Worm (Caenorhabditis elegans): ENCODE results near the gene dnc-3.

The dnc-3 gene

DNA sequence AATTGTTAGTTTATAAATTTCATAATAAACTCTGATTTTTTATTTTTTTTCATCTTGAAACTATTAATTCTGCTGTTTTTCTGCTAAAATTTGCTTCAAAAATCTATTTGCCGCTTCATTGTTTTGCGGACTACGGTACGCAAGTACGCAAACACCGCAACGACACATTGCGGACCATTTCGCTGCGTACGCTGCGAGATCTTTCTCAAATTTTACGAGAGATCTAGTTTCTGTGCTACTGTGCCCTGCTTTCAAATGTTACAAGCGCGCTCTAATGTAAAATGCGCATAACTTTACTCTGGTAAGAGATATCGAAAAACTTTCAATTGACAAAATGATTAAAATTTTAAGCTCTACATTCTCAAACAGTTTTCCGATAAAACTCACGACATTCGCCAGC lies 30.0 kb upstream of the dnc-3 start:
- peak; percentile 52 for TF ChIP-seq lin-39 (tag; optimal IDR thresholded peaks at IDR 0.05)
- TF ChIP-seq lin-15B (tag; optimal IDR thresholded peaks at IDR 0.05): peak; percentile 83
- peak; percentile 2 for TF ChIP-seq snpc-4 (tag; optimal IDR thresholded peaks at IDR 0.05)
- TF ChIP-seq nhr-11 (tag; optimal IDR thresholded peaks at IDR 0.05): peak; percentile 42
- peak; percentile 70 for TF ChIP-seq nhr-23 (tag; optimal IDR thresholded peaks at IDR 0.05)
- TF ChIP-seq pha-4 (tag; optimal IDR thresholded peaks at IDR 0.05): peak; percentile 49
- peak; percentile 75 for TF ChIP-seq nfya-1 (tag; optimal IDR thresholded peaks at IDR 0.05; ENCODE audit: insufficient read depth)
- peak; percentile 14 for TF ChIP-seq R02D3.7 (tag; optimal IDR thresholded peaks at IDR 0.05)
- TF ChIP-seq nhr-43 (tag; optimal IDR thresholded peaks at IDR 0.05; ENCODE audit: poor library complexity, severe bottlenecking): peak; percentile 33

DNA sequence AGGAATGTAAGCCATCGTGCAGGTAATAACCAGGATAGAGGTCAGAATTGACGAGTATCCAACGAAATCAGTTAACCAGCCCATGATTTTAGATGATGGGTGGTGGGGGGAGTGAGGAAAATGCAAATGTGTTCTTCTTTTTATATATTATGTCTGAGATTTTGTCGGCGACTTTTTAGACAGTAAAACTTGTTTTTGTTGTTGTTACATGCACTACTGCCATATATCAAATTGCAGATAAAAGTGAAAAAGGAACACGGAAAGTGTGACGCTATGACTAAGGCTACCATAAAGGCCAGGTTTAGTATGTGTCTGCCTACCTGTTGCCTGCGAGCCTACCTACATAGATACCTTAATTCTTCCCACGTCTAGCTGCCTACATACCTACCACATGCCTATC lies 29.4 kb upstream of the dnc-3 start, which contains the start of gene col-72:
col-72 (minus strand) TSS at position 101 of the 400 bp plus-strand sequence.
- TF ChIP-seq fkh-2 (tag; optimal IDR thresholded peaks at IDR 0.05) (no peak), ztf-11 (tag; optimal IDR thresholded peaks at IDR 0.05) (no peak), jun-1 (tag; optimal IDR thresholded peaks at IDR 0.05) (no peak), sea-2 (GFP tag; optimal IDR thresholded peaks at IDR 0.05) (no peak), ceh-28 (tag; optimal IDR thresholded peaks at IDR 0.05) (no peak), pqm-1 (tag; optimal IDR thresholded peaks at IDR 0.05) (no peak), unc-62 (GFP tag; optimal IDR thresholded peaks at IDR 0.05) (no peak), egl-27 (tag; optimal IDR thresholded peaks at IDR 0.05) (no peak), zag-1 (tag; optimal IDR thresholded peaks at IDR 0.05) (no peak), snpc-4 (tag; optimal IDR thresholded peaks at IDR 0.05) (no peak), nhr-67 (tag; optimal IDR thresholded peaks at IDR 0.05) (no peak), egl-5 (tag; optimal IDR thresholded peaks at IDR 0.05) (no peak), nhr-43 (tag; optimal IDR thresholded peaks at IDR 0.05; ENCODE audit: poor library complexity, severe bottlenecking) (no peak), unc-39 (tag; optimal IDR thresholded peaks at IDR 0.05) (no peak), ztf-4 (tag; optimal IDR thresholded peaks at IDR 0.05) (no peak), nhr-77 (tag; optimal IDR thresholded peaks at IDR 0.05) (no peak), ceh-82 (tag; optimal IDR thresholded peaks at IDR 0.05) (no peak)

DNA sequence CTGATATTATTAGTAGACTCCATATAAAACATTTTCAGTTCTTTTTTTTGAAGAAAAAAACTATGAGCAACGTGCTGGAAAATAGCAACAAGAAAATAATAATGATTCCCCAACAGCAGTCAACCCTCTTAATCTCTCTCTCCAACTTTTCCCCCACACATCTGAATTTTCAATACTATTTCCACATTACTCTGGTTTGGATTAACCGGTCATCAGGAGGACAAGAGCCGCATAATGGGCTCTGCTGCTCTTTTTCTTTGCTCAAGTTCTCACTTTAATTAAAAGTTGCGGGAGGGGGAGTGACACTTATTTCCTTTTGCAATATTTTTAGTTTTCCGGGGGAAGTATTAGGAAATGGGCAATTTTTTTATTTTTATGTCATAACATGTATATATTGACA lies 26.1 kb upstream of the dnc-3 start:
- no peak for TF ChIP-seq snpc-4 (tag; optimal IDR thresholded peaks at IDR 0.05)
- no peak for TF ChIP-seq lsy-12 (tag; optimal IDR thresholded peaks at IDR 0.05)
- TF ChIP-seq unc-39 (tag; optimal IDR thresholded peaks at IDR 0.05): no peak
- TF ChIP-seq nhr-76 (tag; optimal IDR thresholded peaks at IDR 0.05): no peak
- no peak for TF ChIP-seq lin-39 (tag; optimal IDR thresholded peaks at IDR 0.05)
- no peak for TF ChIP-seq mdl-1 (tag; optimal IDR thresholded peaks at IDR 0.05)
- no peak for TF ChIP-seq R02D3.7 (tag; optimal IDR thresholded peaks at IDR 0.05)
- no peak for TF ChIP-seq ceh-16 (tag; optimal IDR thresholded peaks at IDR 0.05)

DNA sequence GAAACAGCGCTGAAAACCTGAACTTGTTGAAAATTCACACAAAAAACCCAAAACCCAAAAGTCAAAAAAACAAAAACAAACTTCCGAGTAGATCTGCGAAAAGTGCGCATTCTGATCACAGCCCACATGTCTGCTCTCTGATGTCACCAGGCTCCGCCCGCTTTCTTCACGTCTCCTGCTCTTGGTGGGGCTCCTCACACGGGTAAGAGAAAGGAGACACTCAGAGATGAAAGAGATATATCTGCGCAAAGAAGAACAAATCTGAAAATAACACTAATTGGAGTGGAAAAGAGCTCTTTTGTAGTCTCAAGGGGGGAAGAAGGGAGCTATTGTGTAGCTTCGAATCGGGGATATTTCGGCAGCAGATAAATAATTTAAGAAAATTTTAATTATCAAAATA lies 25.3 kb upstream of the dnc-3 start, which contains the start of gene ncs-6:
ncs-6 (minus strand) TSS at position 261 of the 400 bp plus-strand sequence.
- TF ChIP-seq egl-27 (tag; optimal IDR thresholded peaks at IDR 0.05) (no peak), elt-2 (tag; optimal IDR thresholded peaks at IDR 0.05) (no peak), hmg-11 (tag; optimal IDR thresholded peaks at IDR 0.05) (no peak), lin-39 (tag; optimal IDR thresholded peaks at IDR 0.05) (no peak)

DNA sequence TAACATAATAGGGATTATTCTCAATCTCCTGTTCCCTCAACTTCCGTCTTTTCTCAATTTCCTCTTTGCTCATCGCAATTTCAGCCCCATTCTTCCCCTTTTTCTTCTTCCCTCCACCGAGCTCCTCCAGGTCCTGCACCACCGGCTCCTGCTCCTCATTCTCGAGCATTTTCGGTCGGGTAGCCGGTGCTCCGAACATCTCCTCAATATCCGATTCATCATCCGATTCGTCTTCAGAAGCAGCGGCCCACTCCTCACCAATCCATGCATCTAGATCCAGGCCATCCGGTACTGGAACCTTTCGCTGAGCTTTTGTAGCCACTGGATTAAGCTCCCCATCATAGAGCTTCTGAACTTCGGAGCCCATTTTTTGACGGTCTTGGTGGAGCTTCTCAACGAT lies 13.4 kb upstream of the dnc-3 start:
- no peak for TF ChIP-seq R02D3.7 (tag; optimal IDR thresholded peaks at IDR 0.05)
- no peak for TF ChIP-seq nhr-23 (tag; optimal IDR thresholded peaks at IDR 0.05)
- no peak for TF ChIP-seq fkh-10 (GFP tag; optimal IDR thresholded peaks at IDR 0.05)
- TF ChIP-seq fkh-2 (tag; optimal IDR thresholded peaks at IDR 0.05): no peak
- no peak for TF ChIP-seq aly-2 (tag; optimal IDR thresholded peaks at IDR 0.05)
- TF ChIP-seq snpc-4 (tag; optimal IDR thresholded peaks at IDR 0.05): no peak
- no peak for TF ChIP-seq egl-27 (tag; optimal IDR thresholded peaks at IDR 0.05)

DNA sequence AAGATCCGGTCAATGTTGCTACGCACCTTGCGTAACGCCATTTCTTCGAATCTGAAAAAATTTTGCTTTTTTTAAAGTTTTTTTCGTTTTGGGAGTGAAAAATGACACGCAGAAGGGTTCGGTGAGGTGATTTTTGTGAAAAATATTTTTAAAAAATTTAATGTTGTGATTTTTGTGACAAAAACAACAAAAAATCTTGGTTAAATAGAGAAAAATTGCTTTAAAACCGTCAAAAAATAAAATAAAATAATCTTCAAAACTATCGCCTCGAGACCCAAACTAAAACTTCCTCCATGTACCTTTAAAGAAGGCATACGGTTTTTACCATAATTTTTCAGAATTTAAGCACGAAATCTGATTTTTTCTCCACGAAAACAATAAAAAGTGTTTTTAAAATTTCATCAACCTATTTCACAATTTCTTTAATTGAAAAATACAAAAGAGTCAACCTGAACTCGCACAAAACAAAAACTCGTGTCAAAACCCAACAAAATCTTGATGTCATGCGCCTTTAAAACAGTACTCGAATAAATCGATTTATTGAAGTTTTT lies 7.1 kb upstream of the dnc-3 start, which contains the start of gene apd-3:
apd-3 (minus strand) TSS at position 51 of the 551 bp plus-strand sequence.
- no peak for TF ChIP-seq egl-27 (tag; optimal IDR thresholded peaks at IDR 0.05)
- TF ChIP-seq ceh-16 (tag; optimal IDR thresholded peaks at IDR 0.05): no peak
- no peak for TF ChIP-seq snpc-4 (tag; optimal IDR thresholded peaks at IDR 0.05)
- no peak for TF ChIP-seq nhr-12 (tag; optimal IDR thresholded peaks at IDR 0.05)
- TF ChIP-seq ZK546.5 (tag; optimal IDR thresholded peaks at IDR 0.05): no peak
- no peak for TF ChIP-seq lsy-12 (tag; optimal IDR thresholded peaks at IDR 0.05)
- TF ChIP-seq elt-1 (tag; optimal IDR thresholded peaks at IDR 0.05): no peak
- TF ChIP-seq mml-1 (tag; optimal IDR thresholded peaks at IDR 0.05): no peak
- TF ChIP-seq lin-15B (tag; optimal IDR thresholded peaks at IDR 0.05): no peak
- TF ChIP-seq tbx-2 (tag; optimal IDR thresholded peaks at IDR 0.05): no peak
- TF ChIP-seq nhr-76 (tag; optimal IDR thresholded peaks at IDR 0.05): no peak
- no peak for TF ChIP-seq elt-3 (tag; optimal IDR thresholded peaks at IDR 0.05)
- no peak for TF ChIP-seq ztf-11 (tag; optimal IDR thresholded peaks at IDR 0.05)
- TF ChIP-seq nhr-67 (tag; optimal IDR thresholded peaks at IDR 0.05): no peak
- TF ChIP-seq aly-2 (tag; optimal IDR thresholded peaks at IDR 0.05): no peak
- TF ChIP-seq daf-12 (tag; optimal IDR thresholded peaks at IDR 0.05): no peak
- TF ChIP-seq nhr-77 (tag; optimal IDR thresholded peaks at IDR 0.05): no peak
- TF ChIP-seq fkh-2 (tag; optimal IDR thresholded peaks at IDR 0.05): no peak

Data from whole organism, L3 larva.